Worm (Caenorhabditis elegans) whole organism, L2 larva: ENCODE measurements around the gene arl-5.

Experiments
- C34F6.9 ChIP-seq: fragments of 150-350 bp; optimal IDR thresholded peaks from 2 replicates; lab custom pipeline; 2014; ENCODE audit warnings: missing biosample characterization, missing genetic modification characterization
- R02D3.7 ChIP-seq: fragments of 150-350 bp; optimal IDR thresholded peaks from 2 replicates; lab custom pipeline; 2014; ENCODE audit warnings: missing biosample characterization, missing genetic modification characterization
- ZK546.5 ChIP-seq: sonication (generic microtip); optimal IDR thresholded peaks from 2 replicates; lab custom pipeline; 2017; ENCODE audit warnings: missing biosample characterization, missing genetic modification characterization
- alr-1 ChIP-seq: fragments of 150-350 bp; optimal IDR thresholded peaks from 2 replicates; lab custom pipeline; 2014; ENCODE audit warnings: missing biosample characterization, missing genetic modification characterization
- aly-2 ChIP-seq: fragments of 150-350 bp; optimal IDR thresholded peaks from 2 replicates; lab custom pipeline; 2014; ENCODE audit warnings: missing biosample characterization, missing genetic modification characterization
- ama-1 ChIP-seq: fragments of 150-350 bp; optimal IDR thresholded peaks from 2 replicates; lab custom pipeline; 2018; ENCODE audit warnings: inconsistent platforms
- blmp-1 ChIP-seq: sonication (generic microtip); optimal IDR thresholded peaks from 2 replicates; lab custom pipeline; 2017; ENCODE audit warnings: missing genetic modification characterization, mild to moderate bottlenecking, missing compliant biosample characterization, antibody characterized with exemption, moderate library complexity; ENCODE audit not compliant: insufficient read depth
- ceh-16 ChIP-seq: fragments of 150-350 bp; optimal IDR thresholded peaks from 2 replicates; lab custom pipeline; 2014; ENCODE audit warnings: missing biosample characterization, missing genetic modification characterization
- ceh-82 ChIP-seq: fragments of 150-350 bp; optimal IDR thresholded peaks from 2 replicates; lab custom pipeline; 2014; ENCODE audit warnings: missing biosample characterization, missing genetic modification characterization
- crh-2 ChIP-seq: sonication (generic microtip); optimal IDR thresholded peaks from 2 replicates; lab custom pipeline; 2017; ENCODE audit warnings: missing biosample characterization, missing genetic modification characterization
- fos-1 ChIP-seq: fragments of 150-350 bp; optimal IDR thresholded peaks from 2 replicates; lab custom pipeline; 2014; ENCODE audit warnings: missing biosample characterization, missing genetic modification characterization
- lin-11 ChIP-seq: fragments of 150-350 bp; sonication (generic microtip); optimal IDR thresholded peaks from 2 replicates; lab custom pipeline; 2014; ENCODE audit warnings: missing biosample characterization, missing genetic modification characterization, inconsistent platforms, mixed read lengths
- lin-13 ChIP-seq: fragments of 150-350 bp; optimal IDR thresholded peaks from 2 replicates; lab custom pipeline; 2014; ENCODE audit warnings: missing biosample characterization, missing genetic modification reagents, missing genetic modification characterization
- lin-39 ChIP-seq: fragments of 150-350 bp; optimal IDR thresholded peaks from 2 replicates; lab custom pipeline; 2014; ENCODE audit warnings: missing biosample characterization, missing genetic modification reagents, missing genetic modification characterization
- lsy-2 ChIP-seq, 2 experiments: fragments of 150-350 bp in 1 of 2; sonication (generic microtip) in 1 of 2; optimal IDR thresholded peaks; 2 replicates each; lab custom pipeline; 2014 to 2017; ENCODE audit warnings: missing biosample characterization in 2 of 2, missing genetic modification characterization in 2 of 2
- mab-5 ChIP-seq: fragments of 150-350 bp; optimal IDR thresholded peaks from 2 replicates; lab custom pipeline; 2014; ENCODE audit warnings: missing biosample characterization, missing genetic modification characterization
- mbf-1 ChIP-seq: sonication (generic microtip); optimal IDR thresholded peaks from 2 replicates; lab custom pipeline; 2017; ENCODE audit warnings: missing biosample characterization, missing genetic modification characterization
- nhr-10 ChIP-seq: sonication (generic microtip); optimal IDR thresholded peaks from 2 replicates; lab custom pipeline; 2017; ENCODE audit warnings: missing biosample characterization, missing genetic modification characterization
- nhr-11 ChIP-seq: fragments of 150-350 bp; optimal IDR thresholded peaks from 2 replicates; lab custom pipeline; 2014; ENCODE audit warnings: missing biosample characterization, missing genetic modification characterization
- nhr-129 ChIP-seq: fragments of 150-350 bp; optimal IDR thresholded peaks from 2 replicates; lab custom pipeline; 2014; ENCODE audit warnings: missing biosample characterization, missing genetic modification characterization
- nhr-21 ChIP-seq: fragments of 150-350 bp; optimal IDR thresholded peaks from 2 replicates; lab custom pipeline; 2014; ENCODE audit warnings: missing biosample characterization, missing genetic modification characterization
- nhr-23 ChIP-seq: fragments of 150-350 bp; optimal IDR thresholded peaks from 2 replicates; lab custom pipeline; 2014; ENCODE audit warnings: missing biosample characterization, missing genetic modification reagents, missing genetic modification characterization
- nhr-237 ChIP-seq: fragments of 150-350 bp; optimal IDR thresholded peaks from 2 replicates; lab custom pipeline; 2014; ENCODE audit warnings: missing biosample characterization, missing genetic modification characterization
- nhr-25 ChIP-seq: fragments of 150-350 bp; sonication (generic microtip); optimal IDR thresholded peaks from 3 replicates; lab custom pipeline; 2014; ENCODE audit warnings: missing biosample characterization, missing genetic modification characterization
- nhr-6 ChIP-seq: fragments of 150-350 bp; optimal IDR thresholded peaks from 2 replicates; lab custom pipeline; 2014; ENCODE audit warnings: missing biosample characterization, missing genetic modification characterization
- peb-1 ChIP-seq: fragments of 150-350 bp; optimal IDR thresholded peaks from 2 replicates; lab custom pipeline; 2014; ENCODE audit warnings: missing biosample characterization, missing genetic modification characterization
- sma-3 ChIP-seq: sonication (generic microtip); optimal IDR thresholded peaks from 2 replicates; lab custom pipeline; 2016; ENCODE audit warnings: missing genetic modification reagents, missing genetic modification characterization, missing compliant biosample characterization
- sma-9 ChIP-seq, 2 experiments: fragments of 150-350 bp in 1 of 2; sonication (generic microtip) in 1 of 2; optimal IDR thresholded peaks; 2 replicates each; lab custom pipeline; 2014 to 2016; ENCODE audit warnings: missing genetic modification characterization in 2 of 2, mild to moderate bottlenecking in 1 of 2, missing biosample characterization in 1 of 2, missing compliant biosample characterization in 1 of 2, missing genetic modification reagents in 1 of 2, moderate library complexity in 1 of 2
- snpc-4 ChIP-seq: fragments of 150-350 bp; optimal IDR thresholded peaks from 2 replicates; lab custom pipeline; 2014; ENCODE audit warnings: missing biosample characterization, missing genetic modification characterization
- unc-55 ChIP-seq: fragments of 150-350 bp; sonication (generic microtip); optimal IDR thresholded peaks from 3 replicates; lab custom pipeline; 2014; ENCODE audit warnings: missing biosample characterization, missing genetic modification reagents, missing genetic modification characterization
- unc-62 ChIP-seq: fragments of 150-350 bp; optimal IDR thresholded peaks from 2 replicates; lab custom pipeline; 2014; ENCODE audit warnings: missing biosample characterization, missing genetic modification reagents, missing genetic modification characterization
- ztf-11 ChIP-seq: sonication (generic microtip); optimal IDR thresholded peaks from 2 replicates; lab custom pipeline; 2017; ENCODE audit warnings: missing biosample characterization, missing genetic modification characterization
- ztf-4 ChIP-seq: fragments of 150-350 bp; optimal IDR thresholded peaks from 2 replicates; lab custom pipeline; 2014; ENCODE audit warnings: missing biosample characterization, missing genetic modification characterization

Gene arl-5

ce11 chrIII:9858061-9858460 lies 35.0 kb downstream of the arl-5 start:
- TF ChIP-seq ztf-4 (no peak), nhr-237 (no peak), unc-62 (GFP tag; lab: Kevin White, UChicago) (no peak), nhr-21 (tag; lab: Kevin White, UChicago) (no peak), lin-39 (tag; lab: Kevin White, UChicago) (no peak), fos-1 (tag; lab: Kevin White, UChicago) (peak; percentile 1), peb-1 (tag; lab: Kevin White, UChicago) (no peak), unc-55 (GFP tag; lab: Kevin White, UChicago) (no peak), sma-3 (GFP tag; lab: Kevin White, UChicago) (no peak), snpc-4 (tag; lab: Kevin White, UChicago) (no peak), nhr-6 (tag; lab: Kevin White, UChicago) (no peak), lin-13 (GFP tag; lab: Kevin White, UChicago) (no peak), ceh-82 (tag; lab: Kevin White, UChicago) (no peak), ceh-16 (tag; lab: Kevin White, UChicago) (no peak), ztf-11 (tag; lab: Kevin White, UChicago) (no peak), sma-9 (GFP tag; optimal IDR thresholded peaks at IDR 0.05; lab: Kevin White, UChicago) (peak; percentile 78), sma-9 (tag; optimal IDR thresholded peaks at IDR 0.05; lab: Kevin White, UChicago) (no peak), R02D3.7 (tag; lab: Kevin White, UChicago) (no peak), nhr-25 (peak; percentile 34), aly-2 (no peak), blmp-1 (tag; lab: Kevin White, UChicago) (no peak), mab-5 (tag; lab: Kevin White, UChicago) (no peak)
- TF ChIP-seq, all 48 proteins: peak for 3

- no peak for TF ChIP-seq nhr-11 (tag; lab: Kevin White, UChicago)
- no peak for TF ChIP-seq R02D3.7 (tag; lab: Kevin White, UChicago)
- peak; percentile 27 for TF ChIP-seq nhr-129 (tag; lab: Kevin White, UChicago)
- TF ChIP-seq ZK546.5 (tag; lab: Kevin White, UChicago) = no peak
- no peak for TF ChIP-seq nhr-10
- TF ChIP-seq nhr-23 (tag; lab: Kevin White, UChicago) = no peak
- TF ChIP-seq lsy-2 (tag; optimal IDR thresholded peaks at IDR 0.05; lab: Kevin White, UChicago) = peak in 1 of 2 experiments; percentile 14
- no peak for TF ChIP-seq crh-2 (tag; lab: Kevin White, UChicago)
- peak; percentile 9 for TF ChIP-seq snpc-4 (tag; lab: Kevin White, UChicago)
- no peak for TF ChIP-seq lin-39 (tag; lab: Kevin White, UChicago)
- TF ChIP-seq mbf-1 (tag; lab: Kevin White, UChicago) = no peak
- TF ChIP-seq lin-13 (GFP tag; lab: Kevin White, UChicago) = no peak
- TF ChIP-seq ztf-4 = no peak
These were observed 36.2 kb downstream of the arl-5 start, which contains the start of gene gpdh-2 for ce11 chrIII:9859133-9859775. gpdh-2 (minus strand) TSS chrIII:9859183.

ce11 chrIII:9860201-9860780 lies 37.2 kb downstream of the arl-5 start, which contains the start of gene twk-48:
twk-48 (plus strand) TSS chrIII:9860730.
- peak; percentile 7 for TF ChIP-seq sma-9 (GFP tag; optimal IDR thresholded peaks at IDR 0.05; lab: Kevin White, UChicago)
- TF ChIP-seq sma-9 (tag; optimal IDR thresholded peaks at IDR 0.05; lab: Kevin White, UChicago) = no peak
- no peak for TF ChIP-seq nhr-21 (tag; lab: Kevin White, UChicago)
- no peak for TF ChIP-seq R02D3.7 (tag; lab: Kevin White, UChicago)
- TF ChIP-seq lin-39 (tag; lab: Kevin White, UChicago) = no peak
- no peak for TF ChIP-seq ama-1 (lab: Kevin White, UChicago)
- TF ChIP-seq alr-1 (tag; lab: Kevin White, UChicago) = no peak
- TF ChIP-seq nhr-10 = no peak
- peak; percentile 2 for TF ChIP-seq C34F6.9 (tag; lab: Kevin White, UChicago)
- TF ChIP-seq lin-11 (tag; lab: Kevin White, UChicago) = no peak
